Fruit fly (Drosophila melanogaster) whole organism, embryonic: ENCODE data around the gene CG14454.

Experiments used
- Aef1 ChIP-seq: fragments of 200-800 bp; sonication (Bioruptor generic); IDR thresholded peaks from 3 replicates; pipeline ENCODE4 v1.3.6; 2022; ENCODE audit warnings: missing biosample characterization, missing genetic modification characterization
- B-H1 ChIP-seq: fragments of 200-800 bp; sonication (Bioruptor generic); IDR thresholded peaks from 3 replicates; pipeline ENCODE4 v1.3.6; 2022; ENCODE audit warnings: missing biosample characterization, missing genetic modification characterization
- CG10462 ChIP-seq: fragments of 200-800 bp; sonication (Bioruptor generic); optimal IDR thresholded peaks from 2 replicates; lab custom pipeline; 2016; ENCODE audit warnings: missing biosample characterization, missing genetic modification characterization
- CG11695 ChIP-seq: fragments of 200-800 bp; sonication (Bioruptor generic); IDR thresholded peaks from 3 replicates; pipeline ENCODE4 v1.3.6; 2022; ENCODE audit warnings: missing biosample characterization, missing genetic modification characterization
- CG11723 ChIP-seq: fragments of 200-800 bp; sonication (Bioruptor generic); optimal IDR thresholded peaks from 2 replicates; lab custom pipeline; 2017; ENCODE audit warnings: missing biosample characterization, mild to moderate bottlenecking, missing genetic modification characterization
- CG14667 ChIP-seq: fragments of 200-800 bp; sonication (Bioruptor generic); IDR thresholded peaks from 2 replicates; pipeline ENCODE4 v1.3.6; 2022; ENCODE audit warnings: missing biosample characterization, missing genetic modification characterization
- CG15011 ChIP-seq: fragments of 200-800 bp; sonication (Bioruptor generic); optimal IDR thresholded peaks from 3 replicates; lab custom pipeline; 2018; ENCODE audit warnings: missing biosample characterization, mild to moderate bottlenecking, missing genetic modification characterization
- CG15696 ChIP-seq: fragments of 200-800 bp; sonication (Bioruptor generic); optimal IDR thresholded peaks from 2 replicates; lab custom pipeline; 2019; ENCODE audit warnings: missing biosample characterization, mild to moderate bottlenecking, missing genetic modification characterization, moderate library complexity
- CG1647 ChIP-seq: fragments of 200-800 bp; sonication (Bioruptor generic); optimal IDR thresholded peaks from 3 replicates; lab custom pipeline; 2016; ENCODE audit warnings: missing biosample characterization, missing genetic modification characterization
- CG1792 ChIP-seq: fragments of 200-800 bp; sonication (Bioruptor generic); optimal IDR thresholded peaks from 2 replicates; lab custom pipeline; 2016; ENCODE audit warnings: missing biosample characterization, missing genetic modification characterization
- CG2199 ChIP-seq: fragments of 200-800 bp; sonication (Bioruptor generic); IDR thresholded peaks from 3 replicates; pipeline ENCODE4 v1.3.6; 2022; ENCODE audit warnings: missing biosample characterization, missing genetic modification characterization
- CG32772 ChIP-seq: fragments of 200-800 bp; sonication (Bioruptor generic); IDR thresholded peaks from 2 replicates; pipeline ENCODE4 v1.3.6; 2022; ENCODE audit warnings: missing biosample characterization, missing genetic modification characterization
- CG33557 ChIP-seq: fragments of 200-800 bp; sonication (Bioruptor generic); optimal IDR thresholded peaks from 2 replicates; lab custom pipeline; 2019; ENCODE audit warnings: missing biosample characterization, mild to moderate bottlenecking, missing genetic modification characterization, moderate library complexity
- CG4820 ChIP-seq: fragments of 200-800 bp; sonication (Bioruptor generic); optimal IDR thresholded peaks from 3 replicates; lab custom pipeline; 2016; ENCODE audit warnings: missing biosample characterization, missing genetic modification characterization
- CG9817 ChIP-seq: fragments of 200-800 bp; sonication (Bioruptor generic); optimal IDR thresholded peaks from 2 replicates; lab custom pipeline; 2018; ENCODE audit warnings: missing biosample characterization, mild to moderate bottlenecking, missing genetic modification characterization, moderate library complexity
- Dip2 ChIP-seq: fragments of 200-800 bp; sonication (Bioruptor generic); IDR thresholded peaks from 2 replicates; pipeline ENCODE4 v1.3.6; 2022; ENCODE audit warnings: missing biosample characterization, missing genetic modification characterization
- Dll ChIP-seq: fragments of 200-800 bp; sonication (Bioruptor generic); IDR thresholded peaks from 4 replicates; pipeline ENCODE4 v1.3.6; 2022; ENCODE audit warnings: missing biosample characterization, missing genetic modification characterization; ENCODE audit not compliant: partially characterized antibody
- E2f2 ChIP-seq: fragments of 200-800 bp; sonication (Bioruptor generic); IDR thresholded peaks from 2 replicates; pipeline ENCODE4 v1.3.6; 2022; ENCODE audit warnings: missing biosample characterization, missing genetic modification characterization
- Jarid2 ChIP-seq: fragments of 200-800 bp; sonication (Bioruptor generic); optimal IDR thresholded peaks from 3 replicates; lab custom pipeline; 2017; ENCODE audit warnings: mild to moderate bottlenecking, missing biosample characterization, missing genetic modification reagents, missing genetic modification characterization
- Lim3 ChIP-seq: fragments of 200-800 bp; sonication (Bioruptor generic); IDR thresholded peaks from 2 replicates; pipeline ENCODE4 v1.3.6; 2022; ENCODE audit warnings: missing biosample characterization, missing genetic modification characterization
- MESR4 ChIP-seq: fragments of 200-800 bp; sonication (Bioruptor generic); optimal IDR thresholded peaks from 2 replicates; lab custom pipeline; 2018; ENCODE audit warnings: missing biosample characterization, mild to moderate bottlenecking, missing genetic modification characterization, moderate library complexity
- Mrtf ChIP-seq: fragments of 200-800 bp; sonication (Bioruptor generic); IDR thresholded peaks from 3 replicates; pipeline ENCODE4 v1.3.6; 2022; ENCODE audit warnings: missing biosample characterization, missing genetic modification characterization
- Side ChIP-seq: fragments of 200-800 bp; sonication (Bioruptor generic); optimal IDR thresholded peaks from 2 replicates; lab custom pipeline; 2016; ENCODE audit warnings: missing biosample characterization, missing genetic modification characterization
- Trl ChIP-seq, 3 experiments: fragments of >200 bp in 2 of 3; fragments of 200-800 bp in 1 of 3; sonication (Bioruptor generic) in 1 of 3; optimal IDR thresholded peaks; 2 replicates in 1 of 3; 3 replicates in 2 of 3; lab custom pipeline; 2016 to 2017; ENCODE audit warnings: missing biosample characterization in 1 of 3, missing genetic modification characterization in 1 of 3
- ap ChIP-seq: fragments of 200-800 bp; sonication (Bioruptor generic); IDR thresholded peaks from 2 replicates; pipeline ENCODE4 v1.3.6; 2022; ENCODE audit warnings: missing biosample characterization, missing genetic modification characterization
- caup ChIP-seq: fragments of 200-800 bp; sonication (Bioruptor generic); optimal IDR thresholded peaks from 3 replicates; lab custom pipeline; 2017; ENCODE audit warnings: missing biosample characterization, mild to moderate bottlenecking, missing genetic modification characterization, moderate library complexity; ENCODE audit not compliant: severe bottlenecking
- chn ChIP-seq: fragments of 200-800 bp; sonication (Bioruptor generic); optimal IDR thresholded peaks from 2 replicates; lab custom pipeline; 2016; ENCODE audit warnings: missing biosample characterization, missing genetic modification characterization
- esg ChIP-seq: fragments of 200-800 bp; sonication (Bioruptor generic); conservative IDR thresholded peaks from 2 replicates; pipeline ENCODE4 v1.3.6; 2022; ENCODE audit warnings: missing biosample characterization, missing genetic modification characterization
- gfzf ChIP-seq: fragments of 200-800 bp; sonication (Bioruptor generic); optimal IDR thresholded peaks from 2 replicates; lab custom pipeline; 2016; ENCODE audit warnings: missing biosample characterization, mild to moderate bottlenecking, missing genetic modification characterization, moderate library complexity
- gsb-n ChIP-seq: fragments of 200-800 bp; sonication (Bioruptor generic); optimal IDR thresholded peaks from 3 replicates; lab custom pipeline; 2018; ENCODE audit warnings: missing biosample characterization, mild to moderate bottlenecking, missing genetic modification characterization
- jigr1 ChIP-seq: fragments of 200-800 bp; sonication (Bioruptor generic); IDR thresholded peaks from 3 replicates; pipeline ENCODE4 v1.3.6; 2022; ENCODE audit warnings: missing biosample characterization, missing genetic modification characterization
- klu ChIP-seq: fragments of 200-800 bp; sonication (Bioruptor generic); IDR thresholded peaks from 2 replicates; pipeline ENCODE4 v1.3.6; 2022; ENCODE audit warnings: missing biosample characterization, missing genetic modification characterization
- lab ChIP-seq: fragments of 200-800 bp; sonication (Bioruptor generic); optimal IDR thresholded peaks from 3 replicates; lab custom pipeline; 2017; ENCODE audit warnings: missing biosample characterization, missing genetic modification characterization, mild to moderate bottlenecking, moderate library complexity, missing genetic modification reagents
- odd ChIP-seq: fragments of 200-800 bp; sonication (Bioruptor generic); optimal IDR thresholded peaks from 2 replicates; lab custom pipeline; 2017; ENCODE audit warnings: missing biosample characterization, mild to moderate bottlenecking, missing genetic modification characterization
- pan ChIP-seq, 4 experiments: fragments of >200 bp in 3 of 4; fragments of 200-800 bp in 1 of 4; sonication (Bioruptor generic) in 1 of 4; optimal IDR thresholded peaks in 3 of 4; IDR thresholded peaks in 1 of 4; 2 replicates each; pipeline versions ENCODE4 v1.3.6 to Lab custom; 2017 to 2022; ENCODE audit warnings: missing biosample characterization in 2 of 4, missing genetic modification characterization in 2 of 4, mixed read lengths in 1 of 4
- tna ChIP-seq: fragments of 200-800 bp; sonication (Bioruptor generic); IDR thresholded peaks from 2 replicates; pipeline ENCODE4 v1.3.6; 2022; ENCODE audit warnings: missing biosample characterization, missing genetic modification characterization; ENCODE audit not compliant: partially characterized antibody
- tx ChIP-seq: fragments of 200-800 bp; sonication (Bioruptor generic); optimal IDR thresholded peaks from 2 replicates; lab custom pipeline; 2016; ENCODE audit warnings: missing biosample characterization, missing genetic modification characterization

Gene CG14454

DNA sequence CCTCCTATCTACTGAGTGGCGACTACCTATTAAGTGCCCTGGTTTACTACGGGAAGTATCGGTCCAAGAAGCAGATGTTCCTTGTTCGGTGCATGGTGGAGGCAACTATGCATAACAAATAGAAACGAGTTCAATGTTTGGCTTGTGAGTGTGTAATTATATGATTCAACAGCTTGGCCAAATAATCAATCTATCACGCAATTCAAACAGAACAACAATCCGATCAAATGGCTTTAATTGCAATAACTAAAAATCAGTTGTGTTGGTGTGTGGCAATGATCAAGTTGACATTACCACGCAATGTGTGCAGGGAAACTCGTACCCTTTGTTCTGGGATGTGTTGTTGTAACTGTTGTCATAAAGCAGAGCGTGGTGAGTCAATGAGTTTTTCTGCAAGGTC is 44.7 kb downstream of the CG14454 start, which contains the start of gene CG33769:
Gene CG33769 (plus strand): TSS at position 301 of the 400 bp plus-strand sequence.
- TF ChIP-seq CG9817 (tag; lab: Kevin White, UChicago) = no peak
- TF ChIP-seq ap (GFP tag; lab: Robert Waterston, UW) = no peak
- no peak for TF ChIP-seq Trl (optimal IDR thresholded peaks at IDR 0.05; lab: Kevin White, UChicago)
- TF ChIP-seq Trl (GFP tag; optimal IDR thresholded peaks at IDR 0.05; lab: Kevin White, UChicago) = no peak
- no peak for TF ChIP-seq tna
- TF ChIP-seq caup (GFP tag; lab: Kevin White, UChicago) = no peak
- TF ChIP-seq gfzf (GFP tag; lab: Kevin White, UChicago) = no peak
- TF ChIP-seq CG15011 (GFP tag; lab: Kevin White, UChicago) = no peak
- TF ChIP-seq CG1647 (GFP tag; lab: Kevin White, UChicago) = no peak
- no peak for TF ChIP-seq CG32772 (GFP tag; lab: Robert Waterston, UW)
- TF ChIP-seq Side = no peak
- no peak for TF ChIP-seq lab (GFP tag; lab: Kevin White, UChicago)
- no peak for TF ChIP-seq CG10462 (GFP tag; lab: Kevin White, UChicago)
- TF ChIP-seq Mrtf (GFP tag; lab: Robert Waterston, UW) = no peak
- no peak for TF ChIP-seq jigr1 (GFP tag; lab: Robert Waterston, UW)
- TF ChIP-seq, all 482 proteins: peak for 0

DNA sequence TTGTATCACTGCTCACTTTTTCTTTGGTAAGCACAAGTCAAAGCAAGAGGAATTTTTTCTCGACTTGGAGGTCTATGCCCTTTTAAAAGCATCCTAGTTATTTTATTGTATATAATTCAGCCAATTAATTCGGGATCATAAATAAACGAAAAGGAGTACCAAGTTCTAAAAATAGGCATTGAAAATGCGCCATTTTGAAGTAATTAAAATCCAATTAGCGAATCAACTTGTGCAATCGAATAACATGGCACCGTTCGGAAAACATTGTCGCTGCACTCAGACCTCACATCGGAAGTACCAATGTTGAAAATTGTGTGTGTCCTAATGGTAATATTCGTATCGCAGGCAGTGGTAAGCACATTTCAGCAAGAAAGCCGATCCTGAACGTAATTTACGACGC is 45.5 kb downstream of the CG14454 start, which contains the start of gene CG33768:
Gene CG33768 (plus strand): TSS at position 301 of the 400 bp plus-strand sequence.
- TF ChIP-seq Dll (GFP tag; lab: Robert Waterston, UW) = no peak
- TF ChIP-seq klu (GFP tag; lab: Robert Waterston, UW) = no peak
- no peak for TF ChIP-seq Dip2 (GFP tag; lab: Robert Waterston, UW)
- TF ChIP-seq CG1792 = no peak
- TF ChIP-seq chn (GFP tag; lab: Kevin White, UChicago) = no peak
- TF ChIP-seq pan (optimal IDR thresholded peaks at IDR 0.05; lab: Kevin White, UChicago) = no peak
- no peak for TF ChIP-seq pan (GFP tag; optimal IDR thresholded peaks at IDR 0.05 in 1 of 2, IDR thresholded peaks at IDR 0.05 in 1 of 2)
- no peak for TF ChIP-seq MESR4
- TF ChIP-seq CG11723 = no peak
- TF ChIP-seq CG11695 (GFP tag; lab: Robert Waterston, UW) = no peak
- TF ChIP-seq odd (GFP tag; lab: Kevin White, UChicago) = no peak
- TF ChIP-seq E2f2 (GFP tag; lab: Robert Waterston, UW) = no peak
- no peak for TF ChIP-seq Aef1 (GFP tag; lab: Robert Waterston, UW)
- no peak for TF ChIP-seq gfzf (GFP tag; lab: Kevin White, UChicago)
- no peak for TF ChIP-seq Lim3

DNA sequence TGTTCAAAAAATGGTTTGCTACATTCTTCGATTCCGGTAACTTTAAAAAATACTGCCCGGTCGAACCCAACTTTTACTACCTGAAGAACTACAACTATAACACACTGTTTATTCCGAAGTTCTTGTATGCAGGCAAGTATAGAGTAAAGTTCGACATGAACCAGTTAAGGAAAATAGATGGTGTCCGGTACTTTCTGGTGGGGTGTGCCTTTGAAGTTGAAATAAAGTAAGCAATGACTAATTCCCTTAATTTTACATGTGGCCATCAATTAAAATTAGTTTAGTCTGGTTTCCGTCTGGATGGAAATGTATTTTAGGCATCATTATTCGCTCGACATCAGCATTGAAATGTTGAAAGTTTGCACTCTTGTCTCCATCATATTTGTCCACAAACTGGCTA is 46.3 kb downstream of the CG14454 start, which contains the start of gene CG33767:
Gene CG33767 (plus strand): TSS at position 301 of the 400 bp plus-strand sequence.
- TF ChIP-seq CG4820 (no peak), CG15696 (no peak), esg (GFP tag; lab: Robert Waterston, UW) (no peak), CG2199 (no peak), B-H1 (GFP tag; lab: Robert Waterston, UW) (no peak), CG33557 (GFP tag; lab: Kevin White, UChicago) (no peak), CG14667 (no peak), Jarid2 (GFP tag; lab: Kevin White, UChicago) (no peak), tx (GFP tag; lab: Kevin White, UChicago) (no peak), gsb-n (no peak)
